Worm (Caenorhabditis elegans): ENCODE results near the gene C54F6.19.

DNA sequence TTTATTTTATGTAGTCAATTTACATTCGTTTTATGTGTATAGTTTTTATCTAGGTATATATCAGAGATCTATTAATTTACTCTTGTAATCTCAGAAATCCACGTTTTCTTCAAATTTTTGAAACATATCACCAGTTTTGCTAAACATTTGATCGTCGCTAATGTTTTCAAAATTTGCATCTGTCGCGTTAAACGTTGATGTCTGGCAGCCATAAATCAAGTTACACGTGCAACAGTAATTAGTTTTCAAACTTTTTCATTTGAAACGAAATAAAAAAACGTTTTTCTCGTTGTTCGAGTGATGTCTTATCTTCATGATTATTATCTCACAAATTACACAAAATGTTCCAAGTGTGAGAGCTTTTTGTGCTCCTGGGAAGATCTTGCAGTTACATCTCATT lies 47.8 kb upstream of the C54F6.19 start, which contains the start of gene srh-79:
- TF ChIP-seq pqm-1 (tag; optimal IDR thresholded peaks at IDR 0.05): no peak
- TF ChIP-seq snpc-4 (tag; optimal IDR thresholded peaks at IDR 0.05): no peak
- no peak for TF ChIP-seq ceh-82 (tag; optimal IDR thresholded peaks at IDR 0.05)
- TF ChIP-seq ama-1 (optimal IDR thresholded peaks at IDR 0.05): no peak
- no peak for TF ChIP-seq efl-1 (optimal IDR thresholded peaks at IDR 0.05)
- no peak for TF ChIP-seq efl-1 (GFP tag; optimal IDR thresholded peaks at IDR 0.05 in 1 of 2)
- TF ChIP-seq elt-2 (tag; optimal IDR thresholded peaks at IDR 0.05): no peak
- TF ChIP-seq Y116A8C.19 (tag; optimal IDR thresholded peaks at IDR 0.05; ENCODE audit: borderline replicate concordance): no peak
- no peak for TF ChIP-seq lin-13 (GFP tag; optimal IDR thresholded peaks at IDR 0.05)
- TF ChIP-seq unc-62 (GFP tag; optimal IDR thresholded peaks at IDR 0.05): no peak
- no peak for TF ChIP-seq skn-1 (tag; optimal IDR thresholded peaks at IDR 0.05)
- no peak for TF ChIP-seq nhr-237 (tag; optimal IDR thresholded peaks at IDR 0.05)
- no peak for TF ChIP-seq unc-98 (GFP tag; IDR thresholded peaks at IDR 0.05)

All from whole organism, L1 larva.